Worm (Caenorhabditis elegans) whole organism, L4/young adult: ENCODE measurements around the gene hira-1.

ENCODE experiments used
- W03F9.2 ChIP-seq: fragments of 150-350 bp; optimal IDR thresholded peaks from 2 replicates; lab custom pipeline; 2014; ENCODE audit warnings: missing biosample characterization, missing genetic modification characterization
- him-1 ChIP-seq: sonication (generic microtip); optimal IDR thresholded peaks from 2 replicates; lab custom pipeline; 2016; ENCODE audit warnings: missing genotype, missing genetic modification reagents, missing genetic modification characterization, missing compliant biosample characterization

DNA sequence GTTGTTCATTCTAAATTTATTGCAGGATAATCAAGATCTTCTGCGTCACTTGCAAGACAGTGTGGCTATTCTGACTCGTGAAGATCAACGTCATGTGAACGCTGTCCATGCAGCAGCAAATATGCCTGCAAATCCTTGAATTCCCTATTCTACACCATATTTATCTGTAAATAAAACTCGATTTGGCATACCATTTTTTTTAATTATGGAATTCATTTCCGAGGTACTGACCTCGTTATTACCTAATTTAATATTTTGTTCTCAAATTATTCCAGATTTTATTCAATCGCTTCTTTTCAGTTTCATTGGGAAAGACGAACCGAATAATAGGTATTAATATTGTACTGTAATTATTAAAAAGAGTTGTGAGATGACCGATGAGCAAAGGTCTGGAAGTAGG, 17.3 kb upstream of the hira-1 start, which contains the start of gene cid-1:
- no peak for TF ChIP-seq W03F9.2 (tag; lab: Kevin White, UChicago)
- no peak for TF ChIP-seq him-1
